Worm (Caenorhabditis elegans) whole organism, L1 larva: ENCODE data around the gene C33A11.2.
A peak's percentile ranks its signal among the peaks of the same experiment; 100 is the strongest.

Source experiments
- C04F5.9 ChIP-seq: sonication (generic microtip); optimal IDR thresholded peaks from 2 replicates; lab custom pipeline; 2016; ENCODE audit warnings: missing genetic modification characterization, missing compliant biosample characterization
- C16A3.4 ChIP-seq: fragments of 150-350 bp; optimal IDR thresholded peaks from 2 replicates; lab custom pipeline; 2014; ENCODE audit warnings: missing biosample characterization, missing genetic modification characterization
- aly-2 ChIP-seq: fragments of 150-350 bp; optimal IDR thresholded peaks from 2 replicates; lab custom pipeline; 2014; ENCODE audit warnings: missing biosample characterization, missing genetic modification characterization
- blmp-1 ChIP-seq: fragments of 150-350 bp; optimal IDR thresholded peaks from 2 replicates; lab custom pipeline; 2014; ENCODE audit warnings: missing biosample characterization, missing genetic modification characterization
- ceh-8 ChIP-seq: fragments of 200-800 bp; sonication (Bioruptor generic); optimal IDR thresholded peaks from 2 replicates; lab custom pipeline; 2018; ENCODE audit warnings: mild to moderate bottlenecking, missing genetic modification characterization, moderate library complexity, missing compliant biosample characterization
- ceh-82 ChIP-seq, 3 experiments: fragments of 150-350 bp in 1 of 3; sonication (generic microtip) in 2 of 3; optimal IDR thresholded peaks; 2 replicates each; lab custom pipeline; 2014 to 2017; ENCODE audit warnings: missing biosample characterization in 3 of 3, missing genetic modification characterization in 3 of 3
- efl-1 ChIP-seq, 4 experiments: fragments of 150-350 bp; optimal IDR thresholded peaks in 3 of 4; peaks in 1 of 4; 1 replicate in 1 of 4; 2 replicates in 3 of 4; lab custom pipeline; 2014; ENCODE audit warnings: missing biosample characterization in 2 of 4, missing genetic modification characterization in 2 of 4, missing genetic modification reagents in 2 of 4
- efl-3 ChIP-seq: fragments of 200-800 bp; sonication (Bioruptor generic); optimal IDR thresholded peaks from 2 replicates; lab custom pipeline; 2018; ENCODE audit warnings: mild to moderate bottlenecking, missing genetic modification characterization, missing compliant biosample characterization
- egl-13 ChIP-seq: sonication (generic microtip); optimal IDR thresholded peaks from 2 replicates; lab custom pipeline; 2016; ENCODE audit warnings: missing genotype, missing genetic modification reagents, missing genetic modification characterization, missing compliant biosample characterization
- elt-3 ChIP-seq, 6 experiments: fragments of 150-350 bp in 1 of 6; sonication (generic microtip); optimal IDR thresholded peaks; 2 replicates each; lab custom pipeline; 2017 to 2018; ENCODE audit warnings: missing biosample characterization in 6 of 6, missing genetic modification characterization in 6 of 6, inconsistent platforms in 1 of 6
- ets-5 ChIP-seq: fragments of 200-800 bp; sonication (Bioruptor generic); IDR thresholded peaks from 2 replicates; pipeline ENCODE4 v1.3.6; 2022; ENCODE audit warnings: missing genetic modification characterization, missing compliant biosample characterization
- fkh-10 ChIP-seq: sonication (generic microtip); optimal IDR thresholded peaks from 2 replicates; lab custom pipeline; 2017; ENCODE audit warnings: missing biosample characterization, missing genetic modification reagents, missing genetic modification characterization
- fkh-4 ChIP-seq: sonication (generic microtip); optimal IDR thresholded peaks from 2 replicates; lab custom pipeline; 2016; ENCODE audit warnings: missing compliant biosample characterization, missing genetic modification characterization, borderline replicate concordance
- fkh-8 ChIP-seq: sonication (generic microtip); optimal IDR thresholded peaks from 2 replicates; lab custom pipeline; 2016; ENCODE audit warnings: mild to moderate bottlenecking, missing genetic modification characterization, missing compliant biosample characterization
- grh-1 ChIP-seq: fragments of 200-800 bp; sonication (Bioruptor generic); IDR thresholded peaks from 2 replicates; pipeline ENCODE4 v1.3.6; 2022; ENCODE audit warnings: missing genetic modification reagents, missing genetic modification characterization, missing compliant biosample characterization
- hlh-4 ChIP-seq: sonication (generic microtip); optimal IDR thresholded peaks from 2 replicates; lab custom pipeline; 2016; ENCODE audit warnings: mild to moderate bottlenecking, missing genetic modification characterization, missing compliant biosample characterization
- isw-1 ChIP-seq: fragments of 200-800 bp; sonication (Bioruptor generic); IDR thresholded peaks from 2 replicates; pipeline ENCODE4 v1.3.6; 2022; ENCODE audit warnings: missing genetic modification characterization, missing compliant biosample characterization
- lin-14 ChIP-seq: fragments of 200-800 bp; sonication (Bioruptor generic); optimal IDR thresholded peaks from 2 replicates; lab custom pipeline; 2018; ENCODE audit warnings: mild to moderate bottlenecking, missing genetic modification characterization, moderate library complexity, missing compliant biosample characterization
- lin-35 ChIP-seq, 2 experiments: fragments of 150-350 bp; optimal IDR thresholded peaks; 2 replicates each; lab custom pipeline; 2014; ENCODE audit warnings: missing biosample characterization in 2 of 2, missing genetic modification characterization in 2 of 2, missing genetic modification reagents in 2 of 2
- lsy-2 ChIP-seq, 2 experiments: fragments of 150-350 bp; optimal IDR thresholded peaks; 2 replicates each; lab custom pipeline; 2014; ENCODE audit warnings: missing biosample characterization in 2 of 2, missing genetic modification characterization in 2 of 2
- mef-2 ChIP-seq: fragments of 150-350 bp; optimal IDR thresholded peaks from 2 replicates; lab custom pipeline; 2014; ENCODE audit warnings: missing biosample characterization, missing genetic modification characterization
- mep-1 ChIP-seq: fragments of 150-350 bp; optimal IDR thresholded peaks from 2 replicates; lab custom pipeline; 2014; ENCODE audit warnings: missing biosample characterization, missing genetic modification characterization
- nhr-19 ChIP-seq: fragments of 200-800 bp; sonication (Bioruptor generic); conservative IDR thresholded peaks from 2 replicates; pipeline ENCODE4 v1.3.6; 2022; ENCODE audit warnings: missing genetic modification characterization, missing compliant biosample characterization
- nhr-47 ChIP-seq: sonication (generic microtip); optimal IDR thresholded peaks from 2 replicates; lab custom pipeline; 2016; ENCODE audit warnings: mild to moderate bottlenecking, missing genetic modification characterization, moderate library complexity, missing compliant biosample characterization
- nhr-71 ChIP-seq: sonication (generic microtip); optimal IDR thresholded peaks from 2 replicates; lab custom pipeline; 2016; ENCODE audit warnings: mild to moderate bottlenecking, missing genetic modification characterization, moderate library complexity, missing compliant biosample characterization
- nhr-77 ChIP-seq: fragments of 150-350 bp; optimal IDR thresholded peaks from 2 replicates; lab custom pipeline; 2014; ENCODE audit warnings: missing biosample characterization, missing genetic modification characterization
- nhr-84 ChIP-seq: sonication (generic microtip); optimal IDR thresholded peaks from 2 replicates; lab custom pipeline; 2017; ENCODE audit warnings: missing biosample characterization, missing genetic modification characterization
- nhr-85 ChIP-seq: sonication (generic microtip); peaks from one replicate; lab custom pipeline; 2016; ENCODE audit warnings: missing genetic modification characterization, inconsistent platforms, missing compliant biosample characterization
- skn-1 ChIP-seq: fragments of 150-350 bp; optimal IDR thresholded peaks from 2 replicates; lab custom pipeline; 2014; ENCODE audit warnings: missing biosample characterization, missing genetic modification characterization
- snpc-4 ChIP-seq: fragments of 150-350 bp; optimal IDR thresholded peaks from 2 replicates; lab custom pipeline; 2014; ENCODE audit warnings: missing biosample characterization, missing genetic modification characterization
- snu-23 ChIP-seq: sonication (generic microtip); optimal IDR thresholded peaks from 2 replicates; lab custom pipeline; 2016; ENCODE audit warnings: missing genetic modification characterization, missing compliant biosample characterization
- sup-37 ChIP-seq: fragments of 200-800 bp; sonication (Bioruptor generic); optimal IDR thresholded peaks from 2 replicates; lab custom pipeline; 2018; ENCODE audit warnings: mild to moderate bottlenecking, missing genetic modification characterization, missing compliant biosample characterization
- swsn-7 ChIP-seq: sonication (generic microtip); optimal IDR thresholded peaks from 2 replicates; lab custom pipeline; 2016; ENCODE audit warnings: missing genetic modification characterization, missing compliant biosample characterization
- tbx-2 ChIP-seq: sonication (generic microtip); optimal IDR thresholded peaks from 2 replicates; lab custom pipeline; 2016; ENCODE audit warnings: missing genetic modification characterization, missing compliant biosample characterization
- unc-130 ChIP-seq: fragments of 150-350 bp; optimal IDR thresholded peaks from 2 replicates; lab custom pipeline; 2017; ENCODE audit warnings: missing biosample characterization, missing genetic modification characterization, inconsistent platforms
- unc-86 ChIP-seq: sonication (generic microtip); optimal IDR thresholded peaks from 2 replicates; lab custom pipeline; 2016; ENCODE audit warnings: missing genetic modification characterization, missing compliant biosample characterization
- xbp-1 ChIP-seq: sonication (generic microtip); optimal IDR thresholded peaks from 2 replicates; lab custom pipeline; 2016; ENCODE audit warnings: missing genetic modification characterization, missing compliant biosample characterization
- ztf-4 ChIP-seq: fragments of 150-350 bp; optimal IDR thresholded peaks from 2 replicates; lab custom pipeline; 2014; ENCODE audit warnings: missing biosample characterization, missing genetic modification characterization

Gene C33A11.2

DNA sequence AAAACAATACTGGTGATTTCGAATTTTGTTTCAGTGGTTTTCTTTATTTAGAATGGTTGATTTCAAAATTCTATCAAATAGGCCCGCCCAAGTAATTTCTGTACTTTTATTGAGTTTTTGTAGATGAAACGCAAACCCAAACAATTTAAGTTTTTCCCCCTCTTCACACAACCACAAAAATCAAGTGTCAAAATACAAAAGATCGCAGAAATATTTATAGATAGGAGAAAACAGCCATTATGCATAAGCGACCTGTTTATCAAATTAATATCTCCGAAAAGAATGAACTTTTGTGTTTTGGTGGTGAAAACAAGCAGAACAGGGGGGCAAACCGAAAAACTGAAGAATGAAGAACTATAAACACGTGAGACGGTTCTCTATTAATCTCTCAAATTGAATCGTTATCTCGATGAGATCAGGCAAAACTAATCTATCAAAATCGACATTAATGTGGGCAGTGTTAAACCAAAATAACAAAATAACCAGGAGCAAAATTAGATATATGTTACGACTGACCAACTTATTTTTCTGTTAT is 18.4 kb downstream of the C33A11.2 start (continued):
- no peak for TF ChIP-seq fkh-10 (GFP tag; lab: Kevin White, UChicago)
- peak; percentile 68 for TF ChIP-seq nhr-71 (tag; lab: Kevin White, UChicago)
- peak; percentile 26 for TF ChIP-seq snu-23
- TF ChIP-seq nhr-84 (tag; lab: Kevin White, UChicago), result no peak
- TF ChIP-seq aly-2 (tag; lab: Kevin White, UChicago), result no peak
- no peak for TF ChIP-seq nhr-47 (tag; lab: Kevin White, UChicago)
- TF ChIP-seq grh-1 (GFP tag; lab: Robert Waterston, UW), result no peak
- TF ChIP-seq unc-130 (tag; lab: Kevin White, UChicago), result no peak
- no peak for TF ChIP-seq C04F5.9 (tag; lab: Kevin White, UChicago)
- no peak for TF ChIP-seq efl-3
- TF ChIP-seq nhr-77 (tag; lab: Kevin White, UChicago), result no peak
- no peak for TF ChIP-seq C16A3.4 (tag; lab: Kevin White, UChicago)
- no peak for TF ChIP-seq nhr-19

DNA sequence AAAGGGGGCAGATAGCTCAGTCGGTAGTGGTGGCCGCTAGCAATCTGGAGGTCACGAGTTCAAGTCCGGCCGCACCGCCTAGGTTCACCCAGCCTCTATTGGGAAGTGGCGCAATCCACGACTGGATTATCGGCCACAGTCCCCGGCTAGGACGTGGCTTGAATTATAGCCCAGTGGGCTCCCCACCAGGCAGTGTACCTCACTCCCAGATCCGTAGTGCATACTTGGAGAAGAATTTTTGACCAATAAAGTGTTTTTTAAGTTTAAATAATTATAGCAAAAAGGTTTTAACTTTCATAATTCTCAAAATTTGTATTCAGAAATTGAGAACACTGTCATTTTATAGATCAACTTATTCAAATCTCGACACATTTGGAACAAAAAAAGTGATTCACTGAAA is 19.6 kb downstream of the C33A11.2 start:
- TF ChIP-seq nhr-85 (tag; lab: Kevin White, UChicago), result peak; percentile 4
- no peak for TF ChIP-seq ztf-4 (tag; lab: Kevin White, UChicago)

ce11 chrX:15385807-15386349 is 20.1 kb downstream of the C33A11.2 start:
- TF ChIP-seq lin-35 (GFP tag; optimal IDR thresholded peaks at IDR 0.05; lab: Kevin White, UChicago), result peak in 1 of 2 experiments; percentile 16
- peak in 2 of 3 experiments; percentile 27 for TF ChIP-seq ceh-82 (tag; optimal IDR thresholded peaks at IDR 0.05; lab: Kevin White, UChicago)
- peak; percentile 60 for TF ChIP-seq tbx-2 (tag; lab: Kevin White, UChicago)
- peak; percentile 28 for TF ChIP-seq xbp-1 (tag; lab: Kevin White, UChicago)
- TF ChIP-seq blmp-1 (tag; lab: Kevin White, UChicago), result no peak
- no peak for TF ChIP-seq elt-3 (tag; optimal IDR thresholded peaks at IDR 0.05; lab: Kevin White, UChicago)
- TF ChIP-seq egl-13 (tag; lab: Kevin White, UChicago), result peak; percentile 52
- peak; percentile 87 for TF ChIP-seq fkh-10 (GFP tag; lab: Kevin White, UChicago)
- TF ChIP-seq lsy-2 (tag; optimal IDR thresholded peaks at IDR 0.05; lab: Kevin White, UChicago), result peak; percentile 20 to 44
- TF ChIP-seq nhr-71 (tag; lab: Kevin White, UChicago), result peak; percentile 72
- peak; percentile 50 for TF ChIP-seq fkh-8
- peak; percentile 38 for TF ChIP-seq nhr-19
- no peak for TF ChIP-seq ets-5 (GFP tag; lab: Robert Waterston, UW)
- peak; percentile 26 for TF ChIP-seq snu-23
- peak; percentile 94 for TF ChIP-seq lin-14 (GFP tag; lab: Kevin White, UChicago)
- peak; percentile 61 for TF ChIP-seq nhr-47 (tag; lab: Kevin White, UChicago)
- peak; percentile 20 for TF ChIP-seq ceh-8 (GFP tag; lab: Kevin White, UChicago)
- peak; percentile 19 for TF ChIP-seq mep-1
- TF ChIP-seq unc-86, result peak; percentile 74
- TF ChIP-seq mef-2 (tag; lab: Kevin White, UChicago), result peak; percentile 39
- peak; percentile 54 for TF ChIP-seq swsn-7 (tag; lab: Kevin White, UChicago)
- TF ChIP-seq sup-37 (GFP tag; lab: Kevin White, UChicago), result no peak
- TF ChIP-seq efl-1 (optimal IDR thresholded peaks at IDR 0.05; lab: Kevin White, UChicago), result no peak
- TF ChIP-seq efl-1 (GFP tag; optimal IDR thresholded peaks at IDR 0.05 in 1 of 2; lab: Kevin White, UChicago), result peak in 1 of 2 experiments; percentile 36
- TF ChIP-seq hlh-4 (tag; lab: Kevin White, UChicago), result no peak
- peak; percentile 22; the same call in 1 of the 2 replicates for TF ChIP-seq isw-1

ce11 chrX:15388259-15388658 is 22.5 kb downstream of the C33A11.2 start:
- TF ChIP-seq xbp-1 (tag; lab: Kevin White, UChicago) (no peak), snpc-4 (tag; lab: Kevin White, UChicago) (peak; percentile 91), skn-1 (tag; lab: Kevin White, UChicago) (no peak), efl-1 (optimal IDR thresholded peaks at IDR 0.05; lab: Kevin White, UChicago) (no peak), efl-1 (GFP tag; optimal IDR thresholded peaks at IDR 0.05 in 1 of 2; lab: Kevin White, UChicago) (peak in 1 of 2 experiments; percentile 6), fkh-4 (no peak), tbx-2 (tag; lab: Kevin White, UChicago) (no peak)
